Fruit fly (Drosophila melanogaster): ENCODE measurements around the gene CG42571.

- no peak for TF ChIP-seq EcR (GFP tag; optimal IDR thresholded peaks at IDR 0.05)
- no peak for TF ChIP-seq Snoo (tag; optimal IDR thresholded peaks at IDR 0.05)
Measured at dm6 chr3L:15675111-15675510, 41.1 kb upstream of the CG42571 start.

Data from whole organism, pupa.